Worm (Caenorhabditis elegans) whole organism, L2 larva: ENCODE results near the gene ttbk-4.

ENCODE experiments used
- ZK546.5 ChIP-seq: sonication (generic microtip); optimal IDR thresholded peaks from 2 replicates; lab custom pipeline; 2017; ENCODE audit warnings: missing biosample characterization, missing genetic modification characterization
- ama-1 ChIP-seq: fragments of 150-350 bp; optimal IDR thresholded peaks from 2 replicates; lab custom pipeline; 2018; ENCODE audit warnings: inconsistent platforms
- elt-1 ChIP-seq: fragments of 150-350 bp; optimal IDR thresholded peaks from 2 replicates; lab custom pipeline; 2014; ENCODE audit warnings: missing biosample characterization, missing genetic modification characterization
- fos-1 ChIP-seq: fragments of 150-350 bp; optimal IDR thresholded peaks from 2 replicates; lab custom pipeline; 2014; ENCODE audit warnings: missing biosample characterization, missing genetic modification characterization
- lsy-2 ChIP-seq, 2 experiments: fragments of 150-350 bp in 1 of 2; sonication (generic microtip) in 1 of 2; optimal IDR thresholded peaks; 2 replicates each; lab custom pipeline; 2014 to 2017; ENCODE audit warnings: missing biosample characterization in 2 of 2, missing genetic modification characterization in 2 of 2

DNA sequence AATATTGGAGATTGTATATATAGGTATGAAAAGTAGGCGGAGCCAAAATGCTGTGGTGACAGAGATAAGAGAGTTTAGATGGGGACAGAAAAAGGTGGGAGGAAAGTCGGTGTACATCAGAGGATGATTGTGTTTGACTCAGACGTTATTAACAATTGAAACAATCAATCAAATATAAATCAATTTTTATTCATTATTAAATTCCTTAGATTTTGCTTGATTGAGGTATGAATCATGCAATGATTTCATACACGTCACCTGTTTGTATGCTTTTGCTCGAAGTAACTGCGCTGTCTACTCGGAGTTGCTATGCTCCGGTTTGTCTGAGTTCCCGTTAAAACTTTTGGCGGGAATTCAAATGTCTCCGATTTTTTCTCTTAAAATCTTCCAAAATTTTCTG is 40.2 kb upstream of the ttbk-4 start, which contains the start of gene C04G2.10:
- no peak for TF ChIP-seq fos-1 (tag; lab: Kevin White, UChicago)
- TF ChIP-seq lsy-2 (tag; optimal IDR thresholded peaks at IDR 0.05; lab: Kevin White, UChicago): no peak
- no peak for TF ChIP-seq ama-1 (lab: Kevin White, UChicago)
- TF ChIP-seq elt-1: no peak
- TF ChIP-seq ZK546.5: no peak
